Worm (Caenorhabditis elegans) whole organism, L4/young adult: Measurements from ENCODE around the gene F39F10.5.

Experiments used
- W03F9.2 ChIP-seq: fragments of 150-350 bp; optimal IDR thresholded peaks from 2 replicates; lab custom pipeline; 2014; ENCODE audit warnings: missing biosample characterization, missing genetic modification characterization
- dao-5 ChIP-seq: sonication (generic microtip); optimal IDR thresholded peaks from 2 replicates; lab custom pipeline; 2016; ENCODE audit warnings: missing genotype, missing genetic modification characterization, moderate library complexity, missing compliant biosample characterization
- him-1 ChIP-seq: sonication (generic microtip); optimal IDR thresholded peaks from 2 replicates; lab custom pipeline; 2016; ENCODE audit warnings: missing genotype, missing genetic modification reagents, missing genetic modification characterization, missing compliant biosample characterization

- TF ChIP-seq him-1 (tag; lab: Kevin White, UChicago): no peak
- no peak for TF ChIP-seq W03F9.2 (tag; lab: Kevin White, UChicago)
- no peak for TF ChIP-seq dao-5 (tag; lab: Kevin White, UChicago)
Measured at ce11 chrX:16880426-16880825, 33.1 kb downstream of the F39F10.5 start, which contains the start of gene acs-9.
